Fruit fly (Drosophila melanogaster): Measurements from ENCODE around the gene Ddr.

Ddr gene

dm6 chr2L:6339010-6339897, 86.3 kb downstream of the Ddr start (continued):
- TF ChIP-seq scrt (GFP tag; optimal IDR thresholded peaks at IDR 0.05), result peak; percentile 79
- TF ChIP-seq schlank (tag; optimal IDR thresholded peaks at IDR 0.05), result peak; percentile 42
- TF ChIP-seq CG16815 (GFP tag; optimal IDR thresholded peaks at IDR 0.05), result no peak
- TF ChIP-seq sens-2 (GFP tag; IDR thresholded peaks at IDR 0.05), result 0 out of 2 replicates have a peak, but pooled peaks have one; percentile 37
- TF ChIP-seq unc-4 (GFP tag; IDR thresholded peaks at IDR 0.05; ENCODE audit: partially characterized antibody), result no peak
- TF ChIP-seq Xbp1 (GFP tag; optimal IDR thresholded peaks at IDR 0.05), result peak; percentile 43
- no peak for TF ChIP-seq Eip74EF (GFP tag; optimal IDR thresholded peaks at IDR 0.05)
- TF ChIP-seq CG15514 (GFP tag; optimal IDR thresholded peaks at IDR 0.05), result no peak
- no peak for TF ChIP-seq ro (GFP tag; IDR thresholded peaks at IDR 0.05)
- TF ChIP-seq Scr (GFP tag; IDR thresholded peaks at IDR 0.05; ENCODE audit: partially characterized antibody), result no peak
- TF ChIP-seq CG10267 (tag; optimal IDR thresholded peaks at IDR 0.05), result peak; percentile 8
- peak; percentile 27 for TF ChIP-seq ems (GFP tag; optimal IDR thresholded peaks at IDR 0.05)
- TF ChIP-seq nom (GFP tag; optimal IDR thresholded peaks at IDR 0.05), result peak; percentile 94
- TF ChIP-seq CG18764 (GFP tag; optimal IDR thresholded peaks at IDR 0.05), result peak; percentile 21
- TF ChIP-seq CG7987 (GFP tag; optimal IDR thresholded peaks at IDR 0.05), result no peak
- no peak for TF ChIP-seq CG14050 (GFP tag; IDR thresholded peaks at IDR 0.05)
- no peak for TF ChIP-seq Sry-δ (GFP tag; optimal IDR thresholded peaks at IDR 0.05)
- no peak for TF ChIP-seq da (GFP tag; optimal IDR thresholded peaks at IDR 0.05)
- TF ChIP-seq sug (tag; optimal IDR thresholded peaks at IDR 0.05), result no peak
- no peak for TF ChIP-seq Usf (GFP tag; optimal IDR thresholded peaks at IDR 0.05)
- TF ChIP-seq Abd-B (GFP tag; optimal IDR thresholded peaks at IDR 0.05), result no peak
- no peak for TF ChIP-seq slou (GFP tag; optimal IDR thresholded peaks at IDR 0.05)
- TF ChIP-seq CG2199 (GFP tag; IDR thresholded peaks at IDR 0.05), result peak; percentile 75; the same call in 2 of the 3 replicates
- TF ChIP-seq CG30020 (tag; optimal IDR thresholded peaks at IDR 0.05), result no peak
- TF ChIP-seq gce (GFP tag; IDR thresholded peaks at IDR 0.05), result no peak
- peak; percentile 22 for TF ChIP-seq CG13296 (GFP tag; optimal IDR thresholded peaks at IDR 0.05)
- TF ChIP-seq PHDP (tag; optimal IDR thresholded peaks at IDR 0.05), result peak; percentile 51
- TF ChIP-seq fd64A (GFP tag; optimal IDR thresholded peaks at IDR 0.05), result no peak
- TF ChIP-seq CG15479 (GFP tag; optimal IDR thresholded peaks at IDR 0.05), result peak; percentile 39
- TF ChIP-seq CG33213 (GFP tag; optimal IDR thresholded peaks at IDR 0.05), result peak; percentile 62
- peak; percentile 50 for TF ChIP-seq HLH54F (GFP tag; optimal IDR thresholded peaks at IDR 0.05)
- TF ChIP-seq pnt (GFP tag; optimal IDR thresholded peaks at IDR 0.05), result no peak
- peak in 1 of 3 experiments; percentile 5 for TF ChIP-seq lola (GFP tag; optimal IDR thresholded peaks at IDR 0.05)
- TF ChIP-seq row (GFP tag; IDR thresholded peaks at IDR 0.05), result peak; percentile 73
- no peak for TF ChIP-seq CG4360 (GFP tag; IDR thresholded peaks at IDR 0.05)
- no peak for TF ChIP-seq CG11723 (GFP tag; optimal IDR thresholded peaks at IDR 0.05)
- TF ChIP-seq zen (tag; optimal IDR thresholded peaks at IDR 0.05), result no peak
- no peak for TF ChIP-seq gsb (GFP tag; IDR thresholded peaks at IDR 0.05)
- TF ChIP-seq CG1024 (GFP tag; IDR thresholded peaks at IDR 0.05), result no peak
- TF ChIP-seq CG1603 (tag; optimal IDR thresholded peaks at IDR 0.05), result peak; percentile 52
- TF ChIP-seq MTF-1 (GFP tag; optimal IDR thresholded peaks at IDR 0.05; ENCODE audit: borderline replicate concordance), result peak; percentile 16
- TF ChIP-seq CG2889 (GFP tag; IDR thresholded peaks at IDR 0.05), result 0 out of 3 replicates have a peak, but pooled peaks have one; percentile 5
- no peak for TF ChIP-seq CG4282 (GFP tag; optimal IDR thresholded peaks at IDR 0.05)
- TF ChIP-seq CG1529 (GFP tag; optimal IDR thresholded peaks at IDR 0.05), result peak; percentile 7
- TF ChIP-seq otp (GFP tag; IDR thresholded peaks at IDR 0.05), result no peak
- TF ChIP-seq CG15269 (tag; optimal IDR thresholded peaks at IDR 0.05), result peak; percentile 49
- peak; percentile 28 for TF ChIP-seq Hmr (GFP tag; optimal IDR thresholded peaks at IDR 0.05)
- TF ChIP-seq odd (GFP tag; optimal IDR thresholded peaks at IDR 0.05), result no peak

All from whole organism, embryonic.